Fruit fly (Drosophila melanogaster) whole organism, embryonic: ENCODE data around the gene kni.

Experiments
- Antp ChIP-seq: fragments of 200-800 bp; sonication (Bioruptor generic); optimal IDR thresholded peaks from 3 replicates; lab custom pipeline; 2016; ENCODE audit warnings: missing biosample characterization, missing genetic modification characterization
- Awh ChIP-seq: fragments of 200-800 bp; sonication (Bioruptor generic); IDR thresholded peaks from 2 replicates; pipeline ENCODE4, ENCODE4 v1.3.6; 2022; ENCODE audit warnings: missing biosample characterization, missing genetic modification characterization
- CG1024 ChIP-seq: fragments of 200-800 bp; sonication (Bioruptor generic); IDR thresholded peaks from 2 replicates; pipeline ENCODE4 v1.3.6; 2022; ENCODE audit warnings: missing biosample characterization, missing genetic modification characterization
- CG10321 ChIP-seq: fragments of 200-800 bp; sonication (Bioruptor generic); IDR thresholded peaks from 2 replicates; pipeline ENCODE4 v1.3.6; 2022; ENCODE audit warnings: missing biosample characterization, missing genetic modification characterization
- CG10654 ChIP-seq: fragments of 200-800 bp; sonication (Bioruptor generic); optimal IDR thresholded peaks from 2 replicates; lab custom pipeline; 2016; ENCODE audit warnings: missing biosample characterization, missing genetic modification characterization
- CG11456 ChIP-seq: fragments of 200-800 bp; sonication (Bioruptor generic); IDR thresholded peaks from 3 replicates; pipeline ENCODE4 v1.3.6; 2022; ENCODE audit warnings: missing biosample characterization, missing genetic modification characterization
- CG11695 ChIP-seq: fragments of 200-800 bp; sonication (Bioruptor generic); IDR thresholded peaks from 3 replicates; pipeline ENCODE4 v1.3.6; 2022; ENCODE audit warnings: missing biosample characterization, missing genetic modification characterization
- CG12071 ChIP-seq: fragments of 200-800 bp; sonication (Bioruptor generic); optimal IDR thresholded peaks from 3 replicates; lab custom pipeline; 2018; ENCODE audit warnings: missing biosample characterization, mild to moderate bottlenecking, missing genetic modification characterization
- CG15601 ChIP-seq: fragments of 200-800 bp; sonication (Bioruptor generic); optimal IDR thresholded peaks from 3 replicates; lab custom pipeline; 2019; ENCODE audit warnings: missing biosample characterization, mild to moderate bottlenecking, missing genetic modification characterization, moderate library complexity
- CG1603 ChIP-seq: fragments of 200-800 bp; sonication (Bioruptor generic); optimal IDR thresholded peaks from 2 replicates; lab custom pipeline; 2019; ENCODE audit warnings: missing biosample characterization, mild to moderate bottlenecking, missing genetic modification characterization, moderate library complexity
- CG1647 ChIP-seq: fragments of 200-800 bp; sonication (Bioruptor generic); optimal IDR thresholded peaks from 3 replicates; lab custom pipeline; 2016; ENCODE audit warnings: missing biosample characterization, missing genetic modification characterization
- CG16779 ChIP-seq: fragments of 200-800 bp; sonication (Bioruptor generic); IDR thresholded peaks from 2 replicates; pipeline ENCODE4 v1.3.6; 2022; ENCODE audit warnings: missing biosample characterization, missing genetic modification characterization
- CG16815 ChIP-seq: fragments of 200-800 bp; sonication (Bioruptor generic); optimal IDR thresholded peaks from 3 replicates; lab custom pipeline; 2017; ENCODE audit warnings: missing biosample characterization, mild to moderate bottlenecking, missing genetic modification characterization
- CG18011 ChIP-seq: fragments of 200-800 bp; sonication (Bioruptor generic); optimal IDR thresholded peaks from 2 replicates; lab custom pipeline; 2017; ENCODE audit warnings: missing biosample characterization, missing genetic modification characterization, mild to moderate bottlenecking, moderate library complexity, missing genotype
- CG18262 ChIP-seq: fragments of 200-800 bp; optimal IDR thresholded peaks from 3 replicates; lab custom pipeline; 2019; ENCODE audit warnings: missing biosample characterization, mild to moderate bottlenecking, missing genetic modification characterization, moderate library complexity
- CG2129 ChIP-seq: fragments of 200-800 bp; sonication (Bioruptor generic); IDR thresholded peaks from 2 replicates; pipeline ENCODE4 v1.3.6; 2022; ENCODE audit warnings: missing biosample characterization, missing genetic modification characterization; ENCODE audit not compliant: partially characterized antibody
- CG2199 ChIP-seq: fragments of 200-800 bp; sonication (Bioruptor generic); IDR thresholded peaks from 3 replicates; pipeline ENCODE4 v1.3.6; 2022; ENCODE audit warnings: missing biosample characterization, missing genetic modification characterization
- CG2712 ChIP-seq: fragments of 200-800 bp; optimal IDR thresholded peaks from 3 replicates; lab custom pipeline; 2019; ENCODE audit warnings: missing biosample characterization, mild to moderate bottlenecking, missing genetic modification characterization, moderate library complexity
- CG30431 ChIP-seq: fragments of 200-800 bp; sonication (Bioruptor generic); optimal IDR thresholded peaks from 2 replicates; lab custom pipeline; 2017; ENCODE audit warnings: missing biosample characterization, missing genetic modification characterization
- CG3407 ChIP-seq: fragments of 200-800 bp; sonication (Bioruptor generic); optimal IDR thresholded peaks from 2 replicates; lab custom pipeline; 2018; ENCODE audit warnings: missing biosample characterization, mild to moderate bottlenecking, missing genetic modification characterization
- CG7928 ChIP-seq: fragments of 200-800 bp; sonication (Bioruptor generic); optimal IDR thresholded peaks from 2 replicates; lab custom pipeline; 2017; ENCODE audit warnings: missing biosample characterization, mild to moderate bottlenecking, missing genetic modification characterization
- CG8944 ChIP-seq: fragments of 200-800 bp; sonication (Bioruptor generic); optimal IDR thresholded peaks from 3 replicates; lab custom pipeline; 2016; ENCODE audit warnings: missing biosample characterization, missing genetic modification characterization
- CG9876 ChIP-seq: fragments of 200-800 bp; sonication (Bioruptor generic); optimal IDR thresholded peaks from 2 replicates; lab custom pipeline; 2016; ENCODE audit warnings: missing biosample characterization, missing genetic modification characterization
- CTCF ChIP-seq: fragments of 200-800 bp; sonication (Bioruptor generic); optimal IDR thresholded peaks from 2 replicates; lab custom pipeline; 2017; ENCODE audit warnings: missing biosample characterization, mild to moderate bottlenecking, missing genetic modification characterization, moderate library complexity
- ERR ChIP-seq: fragments of 200-800 bp; sonication (Bioruptor generic); optimal IDR thresholded peaks from 2 replicates; lab custom pipeline; 2016; ENCODE audit warnings: missing biosample characterization, missing genetic modification characterization
- Eip74EF ChIP-seq, 2 experiments: fragments of 200-800 bp in 1 of 2; fragments of >200 bp in 1 of 2; sonication (Bioruptor generic) in 1 of 2; optimal IDR thresholded peaks; 2 replicates each; lab custom pipeline; 2017 to 2019; ENCODE audit warnings: missing biosample characterization in 2 of 2, missing genetic modification characterization in 2 of 2, mild to moderate bottlenecking in 1 of 2, moderate library complexity in 1 of 2
- Gug ChIP-seq: fragments of 200-800 bp; sonication (Bioruptor generic); IDR thresholded peaks from 4 replicates; pipeline ENCODE4 v1.3.6; 2022; ENCODE audit warnings: missing biosample characterization, missing genetic modification characterization
- Hr51 ChIP-seq, 2 experiments: fragments of 200-800 bp; sonication (Bioruptor generic); optimal IDR thresholded peaks; 2 replicates in 1 of 2; 3 replicates in 1 of 2; lab custom pipeline; 2016 to 2018; ENCODE audit warnings: missing biosample characterization in 2 of 2, missing genetic modification characterization in 2 of 2, mild to moderate bottlenecking in 1 of 2, moderate library complexity in 1 of 2
- Myb ChIP-seq: fragments of 200-800 bp; sonication (Bioruptor generic); optimal IDR thresholded peaks from 2 replicates; lab custom pipeline; 2016; ENCODE audit warnings: missing biosample characterization, missing genetic modification characterization
- al ChIP-seq: fragments of 200-800 bp; sonication (Bioruptor generic); IDR thresholded peaks from 2 replicates; pipeline ENCODE4 v1.3.6; 2022; ENCODE audit warnings: missing biosample characterization, missing genetic modification characterization
- ap ChIP-seq: fragments of 200-800 bp; sonication (Bioruptor generic); IDR thresholded peaks from 2 replicates; pipeline ENCODE4 v1.3.6; 2022; ENCODE audit warnings: missing biosample characterization, missing genetic modification characterization
- az2 ChIP-seq: fragments of 200-800 bp; sonication (Bioruptor generic); optimal IDR thresholded peaks from 3 replicates; lab custom pipeline; 2016; ENCODE audit warnings: missing biosample characterization, missing genetic modification characterization
- bab2 ChIP-seq: fragments of 200-800 bp; sonication (Bioruptor generic); optimal IDR thresholded peaks from 2 replicates; lab custom pipeline; 2016; ENCODE audit warnings: missing biosample characterization, missing genetic modification characterization
- bbx ChIP-seq: fragments of 200-800 bp; sonication (Bioruptor generic); IDR thresholded peaks from 2 replicates; pipeline ENCODE4 v1.3.6; 2022; ENCODE audit warnings: missing biosample characterization, missing genetic modification characterization; ENCODE audit not compliant: partially characterized antibody
- bowl ChIP-seq: fragments of 200-800 bp; sonication (Bioruptor generic); IDR thresholded peaks from 2 replicates; pipeline ENCODE4 v1.3.6; 2022; ENCODE audit warnings: missing biosample characterization, missing genetic modification characterization
- da ChIP-seq: fragments of 200-800 bp; sonication (Bioruptor generic); optimal IDR thresholded peaks from 2 replicates; lab custom pipeline; 2016; ENCODE audit warnings: missing biosample characterization, missing genetic modification characterization
- dmrt11E ChIP-seq: fragments of 200-800 bp; sonication (Bioruptor generic); optimal IDR thresholded peaks from 3 replicates; lab custom pipeline; 2018; ENCODE audit warnings: missing biosample characterization, mild to moderate bottlenecking, missing genetic modification characterization, moderate library complexity
- gcm ChIP-seq: fragments of 200-800 bp; sonication (Bioruptor generic); optimal IDR thresholded peaks from 2 replicates; lab custom pipeline; 2019; ENCODE audit warnings: missing biosample characterization, mild to moderate bottlenecking, missing genetic modification characterization, moderate library complexity
- h ChIP-seq: fragments of >200 bp; optimal IDR thresholded peaks from 2 replicates; lab custom pipeline; 2017
- hth ChIP-seq: fragments of >200 bp; optimal IDR thresholded peaks from 2 replicates; lab custom pipeline; 2017; ENCODE audit warnings: inconsistent platforms
- ind ChIP-seq: fragments of 200-800 bp; sonication (Bioruptor generic); optimal IDR thresholded peaks from 3 replicates; lab custom pipeline; 2016; ENCODE audit warnings: missing biosample characterization, missing genetic modification characterization
- jigr1 ChIP-seq: fragments of 200-800 bp; sonication (Bioruptor generic); IDR thresholded peaks from 3 replicates; pipeline ENCODE4 v1.3.6; 2022; ENCODE audit warnings: missing biosample characterization, missing genetic modification characterization
- jing ChIP-seq: fragments of 200-800 bp; sonication (Bioruptor generic); optimal IDR thresholded peaks from 2 replicates; lab custom pipeline; 2018; ENCODE audit warnings: missing biosample characterization, mild to moderate bottlenecking, missing genetic modification characterization
- mld ChIP-seq: fragments of 200-800 bp; sonication (Bioruptor generic); IDR thresholded peaks from 3 replicates; pipeline ENCODE4 v1.3.6; 2022; ENCODE audit warnings: missing biosample characterization, missing genetic modification characterization; ENCODE audit not compliant: partially characterized antibody
- onecut ChIP-seq: fragments of 200-800 bp; sonication (Bioruptor generic); IDR thresholded peaks from 2 replicates; pipeline ENCODE4 v1.3.6; 2022; ENCODE audit warnings: missing biosample characterization, missing genetic modification characterization
- prd ChIP-seq, 3 experiments: fragments of >200 bp in 2 of 3; fragments of 200-800 bp in 1 of 3; sonication (Bioruptor generic) in 1 of 3; optimal IDR thresholded peaks in 2 of 3; IDR thresholded peaks in 1 of 3; 2 replicates in 2 of 3; 3 replicates in 1 of 3; pipeline versions ENCODE4 v1.3.6 to Lab custom; 2017 to 2022; ENCODE audit warnings: missing biosample characterization in 1 of 3, missing genetic modification characterization in 1 of 3
- pros ChIP-seq: fragments of 200-800 bp; sonication (Bioruptor generic); optimal IDR thresholded peaks from 3 replicates; lab custom pipeline; 2019; ENCODE audit warnings: missing biosample characterization, mild to moderate bottlenecking, missing genetic modification characterization, moderate library complexity
- psq ChIP-seq: fragments of 200-800 bp; sonication (Bioruptor generic); optimal IDR thresholded peaks from 2 replicates; lab custom pipeline; 2017; ENCODE audit warnings: missing biosample characterization, missing genetic modification characterization
- ranshi ChIP-seq: fragments of 200-800 bp; sonication (Bioruptor generic); IDR thresholded peaks from 2 replicates; pipeline ENCODE4 v1.3.6; 2022; ENCODE audit warnings: missing biosample characterization, missing genetic modification characterization
- sim ChIP-seq: fragments of 200-800 bp; sonication (Bioruptor generic); IDR thresholded peaks from 2 replicates; pipeline ENCODE4 v1.3.6; 2022; ENCODE audit warnings: missing biosample characterization, missing genetic modification characterization
- slp2 ChIP-seq: fragments of 200-800 bp; sonication (Bioruptor generic); optimal IDR thresholded peaks from 2 replicates; lab custom pipeline; 2016; ENCODE audit warnings: missing biosample characterization, missing genetic modification characterization
- zen ChIP-seq: fragments of 200-800 bp; sonication (Bioruptor generic); optimal IDR thresholded peaks from 3 replicates; lab custom pipeline; 2018; ENCODE audit warnings: missing biosample characterization, mild to moderate bottlenecking, missing genetic modification characterization, moderate library complexity

The kni gene

dm6 chr3L:20711397-20711796 is 16.2 kb upstream of the kni start (continued):
- TF ChIP-seq CTCF (GFP tag; lab: Kevin White, UChicago) = peak; percentile 96
- peak; percentile 63 for TF ChIP-seq dmrt11E (tag; lab: Kevin White, UChicago)
- TF ChIP-seq CG10321 (GFP tag; lab: Robert Waterston, UW) = no peak
- 0 out of 2 replicates have a peak, but pooled peaks have one; percentile 12 for TF ChIP-seq al (GFP tag; lab: Robert Waterston, UW)
- TF ChIP-seq sim (GFP tag; lab: Robert Waterston, UW) = no peak
- TF ChIP-seq mld (GFP tag; lab: Robert Waterston, UW) = no peak
- peak; percentile 2 for TF ChIP-seq CG30431 (GFP tag; lab: Kevin White, UChicago)
- TF ChIP-seq CG18262 = peak; percentile 43
- peak; percentile 54 for TF ChIP-seq zen (tag; lab: Kevin White, UChicago)
- TF ChIP-seq CG3407 (GFP tag; lab: Kevin White, UChicago) = peak; percentile 56
- TF ChIP-seq Eip74EF (GFP tag; optimal IDR thresholded peaks at IDR 0.05; lab: Kevin White, UChicago) = no peak
- peak; percentile 3 for TF ChIP-seq CG16815 (GFP tag; lab: Kevin White, UChicago)
- TF ChIP-seq Awh (GFP tag; lab: Robert Waterston, UW) = no peak
- TF ChIP-seq hth (lab: Kevin White, UChicago) = no peak
- TF ChIP-seq Hr51 (GFP tag; optimal IDR thresholded peaks at IDR 0.05; lab: Kevin White, UChicago) = peak; percentile 41 to 65
- TF ChIP-seq CG18011 (GFP tag; lab: Kevin White, UChicago) = peak; percentile 6
- peak; percentile 95 for TF ChIP-seq CG2199 (GFP tag; lab: Robert Waterston, UW)
- peak; percentile 51 for TF ChIP-seq ind (GFP tag; lab: Kevin White, UChicago)
- TF ChIP-seq CG10654 = peak; percentile 22
- peak; percentile 62 for TF ChIP-seq onecut
- no peak; the same call in 1 of the 2 replicates for TF ChIP-seq ap (GFP tag; lab: Robert Waterston, UW)
- TF ChIP-seq da (GFP tag; lab: Kevin White, UChicago) = no peak
- TF ChIP-seq Gug (GFP tag; lab: Robert Waterston, UW) = no peak
- TF ChIP-seq CG11695 (GFP tag; lab: Robert Waterston, UW) = no peak
- peak; percentile 57 for TF ChIP-seq CG8944 (GFP tag; lab: Kevin White, UChicago)
- TF ChIP-seq bbx (GFP tag; lab: Robert Waterston, UW) = peak; percentile 42; the same call in 1 of the 2 replicates
- TF ChIP-seq CG12071 (GFP tag; lab: Kevin White, UChicago) = no peak
- TF ChIP-seq az2 = peak; percentile 76
- peak; percentile 67 for TF ChIP-seq CG15601 (tag; lab: Kevin White, UChicago)
- peak; percentile 73 for TF ChIP-seq CG2712
- peak; percentile 35 for TF ChIP-seq jing
- TF ChIP-seq gcm (GFP tag; lab: Kevin White, UChicago) = no peak
- TF ChIP-seq bab2 (GFP tag; lab: Kevin White, UChicago) = peak; percentile 36
- no peak for TF ChIP-seq ranshi (GFP tag; lab: Robert Waterston, UW)
- TF ChIP-seq pros (GFP tag; lab: Kevin White, UChicago) = no peak
- no peak for TF ChIP-seq jigr1
- TF ChIP-seq h = no peak
- peak; percentile 44 for TF ChIP-seq CG1647 (GFP tag; lab: Kevin White, UChicago)
- no peak for TF ChIP-seq ERR (GFP tag; lab: Kevin White, UChicago)
- TF ChIP-seq CG1024 (GFP tag; lab: Robert Waterston, UW) = no peak; the same call in 1 of the 2 replicates
- TF ChIP-seq bowl (GFP tag; lab: Robert Waterston, UW) = no peak
- TF ChIP-seq CG9876 (GFP tag; lab: Kevin White, UChicago) = peak; percentile 24
- peak; percentile 61 for TF ChIP-seq slp2 (GFP tag; lab: Kevin White, UChicago)
- peak; percentile 20 for TF ChIP-seq Myb
- no peak for TF ChIP-seq CG2129 (GFP tag; lab: Robert Waterston, UW)
- TF ChIP-seq CG11456 (GFP tag; lab: Robert Waterston, UW) = peak; percentile 74; the same call in 2 of the 3 replicates
- no peak for TF ChIP-seq prd (optimal IDR thresholded peaks at IDR 0.05; lab: Kevin White, UChicago)
- TF ChIP-seq prd (GFP tag; IDR thresholded peaks at IDR 0.05; lab: Robert Waterston, UW) = peak; percentile 42; the same call in 2 of the 3 replicates
- TF ChIP-seq CG7928 = peak; percentile 0
- TF ChIP-seq CG16779 = no peak
- TF ChIP-seq Antp (GFP tag; lab: Kevin White, UChicago) = peak; percentile 36
- no peak for TF ChIP-seq psq (GFP tag; lab: Kevin White, UChicago)
- peak; percentile 76 for TF ChIP-seq CG1603
